Worm (Caenorhabditis elegans) whole organism, early embryonic: Measurements from ENCODE around the gene sup-12.

ENCODE experiments used
- aly-1 ChIP-seq: sonication (generic microtip); optimal IDR thresholded peaks from 2 replicates; lab custom pipeline; 2016; ENCODE audit warnings: missing genetic modification characterization, missing compliant biosample characterization
- ama-1 ChIP-seq: fragments of 150-350 bp; optimal IDR thresholded peaks from 2 replicates; lab custom pipeline; 2014
- ets-7 ChIP-seq: sonication (generic microtip); optimal IDR thresholded peaks from 2 replicates; lab custom pipeline; 2016; ENCODE audit warnings: missing genotype, missing genetic modification characterization, missing compliant biosample characterization
- flt-1 ChIP-seq: fragments of 200-800 bp; sonication (Bioruptor generic); IDR thresholded peaks from 2 replicates; pipeline ENCODE4 v1.3.6; 2022; ENCODE audit warnings: missing genetic modification characterization, missing compliant biosample characterization
- hmg-4 ChIP-seq: fragments of 200-800 bp; sonication (Bioruptor generic); optimal IDR thresholded peaks from 2 replicates; lab custom pipeline; 2018; ENCODE audit warnings: mild to moderate bottlenecking, missing genetic modification characterization, missing compliant biosample characterization
- pes-1 ChIP-seq: fragments of 200-800 bp; sonication (Bioruptor generic); IDR thresholded peaks from 2 replicates; pipeline ENCODE4 v1.3.6; 2022; ENCODE audit warnings: missing genetic modification reagents, missing genetic modification characterization, missing compliant biosample characterization
- scrt-1 ChIP-seq: fragments of 200-800 bp; sonication (Bioruptor generic); IDR thresholded peaks from 2 replicates; pipeline ENCODE4 v1.3.6; 2022; ENCODE audit warnings: missing genetic modification characterization, missing compliant biosample characterization
- sea-1 ChIP-seq: fragments of 200-800 bp; sonication (Bioruptor generic); conservative IDR thresholded peaks from 2 replicates; pipeline ENCODE4 v1.3.6; 2022; ENCODE audit warnings: missing genetic modification characterization, missing compliant biosample characterization

DNA sequence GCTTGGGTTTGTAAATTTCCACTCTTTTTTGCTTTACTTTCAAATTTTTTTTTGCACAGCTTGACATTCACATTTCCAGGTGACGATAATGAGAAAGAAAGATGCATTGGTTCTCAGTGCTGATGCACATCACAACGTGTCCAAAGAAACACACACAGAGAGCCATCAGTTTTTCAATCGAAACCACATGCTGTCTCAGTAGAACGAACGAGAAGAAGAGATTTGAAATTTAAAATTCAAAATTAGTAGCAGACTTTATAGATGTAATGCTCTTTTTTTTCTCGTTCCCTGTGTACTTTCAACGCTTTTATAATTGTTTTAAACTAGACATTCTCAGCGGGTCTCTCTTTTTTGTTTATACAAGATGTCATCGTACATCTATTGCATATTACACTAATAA, 33.1 kb downstream of the sup-12 start:
- TF ChIP-seq ama-1 (lab: Kevin White, UChicago) (no peak), ets-7 (tag; lab: Kevin White, UChicago) (no peak), hmg-4 (GFP tag; lab: Kevin White, UChicago) (no peak), pes-1 (GFP tag; lab: Robert Waterston, UW) (no peak), scrt-1 (GFP tag; lab: Robert Waterston, UW) (no peak), flt-1 (GFP tag; lab: Robert Waterston, UW) (no peak), aly-1 (no peak), sea-1 (GFP tag; lab: Robert Waterston, UW) (no peak)
